Fruit fly (Drosophila melanogaster): ENCODE data around the gene CG31810.

The CG31810 gene

DNA sequence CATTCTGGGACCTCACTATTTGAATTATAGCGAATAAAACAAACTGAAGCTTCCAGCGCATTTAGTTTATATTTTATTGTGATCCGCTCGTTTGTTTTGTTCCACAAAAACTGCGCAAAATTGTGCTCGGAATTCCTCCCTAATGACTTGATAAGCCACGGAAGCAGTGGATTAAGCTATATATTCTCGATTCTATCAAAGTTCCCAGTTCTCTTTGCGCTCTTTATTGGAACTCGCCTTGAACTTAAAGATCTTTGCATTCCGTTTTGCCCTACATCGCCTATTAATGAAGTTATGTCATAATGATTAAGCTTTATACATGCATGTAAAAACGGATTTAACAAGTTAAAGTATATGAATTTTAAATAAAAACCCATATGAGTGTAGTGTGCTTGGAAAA is 15.0 kb downstream of the CG31810 start, which contains the start of gene Nepl9:
Gene Nepl9, minus strand, starts transcription at position 101 of the 400 bp plus-strand sequence.
- TF ChIP-seq noc (tag; optimal IDR thresholded peaks at IDR 0.05): no peak

DNA sequence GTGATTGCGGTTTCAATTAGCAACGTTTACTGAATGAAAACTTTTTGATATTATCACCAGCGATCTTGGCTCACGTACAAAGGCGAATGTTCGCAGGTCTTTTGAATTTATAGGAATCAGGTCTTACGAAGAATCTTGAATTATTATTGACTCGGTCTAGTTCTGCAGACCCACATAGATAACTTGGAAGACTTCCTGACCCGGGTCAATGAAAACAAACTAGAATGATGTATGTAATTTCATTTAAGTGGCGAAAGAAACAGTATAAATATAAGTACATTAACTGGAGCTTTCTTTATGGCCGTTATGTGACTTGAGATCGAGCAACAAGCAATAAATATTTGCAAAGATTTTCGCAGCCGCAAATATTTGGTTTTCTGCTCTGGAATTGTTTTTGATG is 17.8 kb downstream of the CG31810 start, which contains the start of gene CG13282:
Gene CG13282, minus strand, starts transcription at position 101 of the 400 bp plus-strand sequence.
- no peak for TF ChIP-seq noc (tag; optimal IDR thresholded peaks at IDR 0.05)

DNA sequence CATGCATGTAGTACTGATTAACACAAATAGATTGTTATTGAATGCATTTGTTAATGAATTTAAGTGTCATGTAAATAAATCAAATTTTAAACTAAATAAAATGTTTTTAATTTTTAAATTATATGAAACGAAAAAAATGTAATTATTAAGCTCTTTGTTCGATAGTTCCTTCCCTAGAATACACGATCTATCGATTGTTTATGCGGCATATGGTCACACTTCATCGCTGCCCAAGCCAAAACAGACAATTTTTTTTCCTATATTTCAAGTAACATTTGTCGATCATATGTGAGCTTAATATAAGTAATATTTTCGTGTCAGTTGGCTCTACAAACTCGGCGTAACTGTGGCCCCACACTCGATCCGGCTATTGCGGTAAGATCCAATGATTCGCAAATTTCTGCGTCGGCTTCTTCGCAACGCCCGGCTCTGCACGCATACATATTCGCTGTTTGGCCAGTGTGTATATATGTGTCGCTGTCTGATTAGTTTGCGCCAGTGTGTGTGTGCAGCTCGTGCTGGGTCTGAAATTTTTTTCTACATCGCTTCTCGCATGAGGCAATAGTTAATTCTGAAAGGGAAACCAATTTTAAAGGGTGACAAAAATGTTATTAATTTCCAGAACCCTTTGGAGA is 25.2 kb downstream of the CG31810 start, which contains the start of gene AspRS-m:
Gene AspRS-m, plus strand, starts transcription at position 207 of the 635 bp plus-strand sequence.
- TF ChIP-seq noc (tag; optimal IDR thresholded peaks at IDR 0.05): no peak

DNA sequence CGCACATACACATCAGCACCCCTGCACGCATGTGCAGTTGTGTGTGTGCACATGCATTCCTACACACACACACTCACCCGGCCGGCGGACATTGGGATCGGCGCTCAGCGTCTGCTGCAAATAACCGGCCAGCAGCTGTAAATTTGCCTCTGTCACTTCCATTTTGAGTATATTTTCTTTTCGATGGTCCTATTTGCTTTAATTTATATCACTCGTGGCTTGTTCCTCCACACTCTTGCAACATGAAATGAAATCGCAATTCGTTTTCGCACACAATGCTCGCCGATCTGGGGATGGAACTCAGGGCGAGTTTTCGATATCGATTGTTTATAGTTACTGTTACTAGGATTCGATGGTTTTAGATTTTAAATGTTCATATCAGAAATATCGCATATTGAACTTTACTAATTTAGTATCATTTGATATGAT is 27.2 kb downstream of the CG31810 start, which contains the start of gene Cse1:
Gene Cse1, minus strand, starts transcription at position 303 of the 429 bp plus-strand sequence.
- TF ChIP-seq noc (tag; optimal IDR thresholded peaks at IDR 0.05): peak; percentile 31

DNA sequence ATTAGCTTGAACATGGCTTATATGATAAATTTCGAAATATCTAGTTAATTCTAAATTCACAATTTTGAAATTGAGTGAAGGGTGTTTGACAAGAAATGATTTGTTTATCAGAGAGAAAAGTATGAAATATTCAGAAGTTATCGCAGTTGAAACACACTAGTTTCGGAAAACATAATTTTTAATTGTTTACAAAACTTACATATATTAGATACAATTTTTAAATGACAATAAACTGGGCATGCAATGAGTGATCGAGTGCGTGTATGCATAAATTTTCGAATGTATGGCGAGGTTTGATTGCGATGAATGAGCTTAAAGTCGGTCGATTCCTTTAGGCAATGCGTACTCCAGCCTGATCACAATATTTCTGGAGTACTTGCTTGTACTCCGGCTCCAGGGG is 31.2 kb downstream of the CG31810 start, which contains the start of gene CG13280:
Gene CG13280, minus strand, starts transcription at position 101 of the 400 bp plus-strand sequence.
- no peak for TF ChIP-seq noc (tag; optimal IDR thresholded peaks at IDR 0.05)

DNA sequence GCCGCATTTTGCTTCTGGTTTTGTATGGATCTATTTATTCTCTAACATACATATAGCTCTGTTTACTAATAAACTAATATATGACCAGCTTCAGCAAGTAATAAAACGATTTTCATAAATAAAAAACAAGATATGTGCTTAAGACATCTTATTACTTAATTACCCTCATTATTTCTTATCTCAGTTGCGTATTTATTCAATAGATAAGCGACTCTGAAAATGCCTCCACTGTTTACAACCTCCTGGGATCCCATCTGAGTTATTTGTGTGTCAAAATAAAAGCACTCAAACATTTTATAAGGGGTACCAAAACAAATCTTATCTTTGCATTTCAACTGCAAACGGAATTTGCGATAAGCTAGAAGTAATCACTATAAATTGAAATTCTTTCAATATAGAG is 32.5 kb downstream of the CG31810 start:
- TF ChIP-seq noc (tag; optimal IDR thresholded peaks at IDR 0.05): peak; percentile 93

DNA sequence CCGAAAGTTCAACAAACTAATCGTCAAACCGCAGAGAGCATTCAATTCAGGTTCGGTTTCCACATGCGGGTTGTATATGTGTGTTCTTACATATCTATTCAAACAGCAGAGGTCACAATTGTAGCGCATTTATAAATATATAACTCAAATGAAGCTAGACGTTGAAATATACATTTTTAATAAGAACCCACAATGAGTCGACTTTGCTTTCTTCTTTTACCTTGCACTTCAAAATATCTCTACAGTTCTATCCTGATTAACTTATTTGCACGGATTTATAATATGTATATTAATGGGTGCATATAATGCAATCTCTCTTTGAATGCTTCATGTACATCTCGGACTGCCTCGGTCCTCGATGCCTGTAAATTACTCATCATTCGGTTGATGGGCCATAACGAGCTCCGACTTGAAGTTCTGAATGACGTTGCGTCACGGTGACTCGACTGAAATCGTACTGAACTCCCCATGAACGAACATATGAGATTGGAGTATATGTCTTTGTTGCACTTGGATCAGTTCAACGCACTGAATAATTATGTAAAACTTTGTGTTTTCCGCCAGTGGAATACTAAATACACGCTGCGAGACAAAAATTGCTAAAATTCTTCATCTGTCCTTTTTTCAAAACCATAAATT is 33.7 kb downstream of the CG31810 start:
- no peak for TF ChIP-seq noc (tag; optimal IDR thresholded peaks at IDR 0.05)

DNA sequence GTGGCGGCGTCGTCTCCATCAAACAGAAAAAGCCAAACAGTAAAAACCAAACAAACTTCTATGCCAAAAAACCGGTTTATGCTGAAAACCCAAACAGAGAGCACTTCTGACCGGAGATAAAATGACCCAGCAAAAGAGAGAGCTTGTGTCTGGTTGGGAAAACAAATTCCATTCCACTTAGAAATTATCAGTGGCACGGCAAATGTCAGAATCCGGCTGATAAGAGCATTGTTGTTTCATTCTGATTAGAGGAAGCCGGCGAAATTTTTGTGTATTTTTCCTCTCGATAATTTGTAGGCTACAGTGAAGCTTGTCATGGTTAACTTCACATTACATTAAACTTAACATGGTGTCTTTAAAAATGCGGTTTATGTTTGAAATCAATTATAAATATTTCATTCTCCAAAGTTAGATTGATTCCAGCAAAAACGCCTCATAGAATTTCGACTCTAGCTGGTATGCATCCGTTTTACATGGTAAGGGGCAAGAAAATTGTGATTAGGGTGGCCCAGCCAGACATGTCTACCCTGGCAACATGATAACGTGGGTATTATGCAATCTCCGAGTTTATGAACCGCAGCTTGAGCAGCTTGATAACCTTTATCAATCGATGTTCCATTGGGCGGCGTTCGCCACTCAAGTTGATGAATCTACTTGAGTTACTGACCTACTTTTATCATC is 34.6 kb downstream of the CG31810 start:
- peak; percentile 65 for TF ChIP-seq noc (tag; optimal IDR thresholded peaks at IDR 0.05)

DNA sequence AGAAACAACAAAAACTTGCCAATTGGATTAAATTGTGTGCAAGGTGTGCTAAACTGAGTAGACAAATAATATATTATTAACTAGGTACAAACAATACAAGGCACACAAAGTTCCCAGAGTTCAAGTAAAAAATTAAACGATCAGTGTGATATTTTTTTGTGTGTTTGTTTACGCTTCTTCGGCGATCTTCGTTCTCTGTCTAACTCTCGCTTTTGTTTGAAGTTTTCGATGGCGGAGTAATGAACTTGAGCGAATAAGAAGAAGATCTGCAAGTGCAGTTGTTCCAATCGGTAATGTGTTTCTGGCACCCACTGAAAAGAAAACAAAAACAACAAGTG is 35.4 kb downstream of the CG31810 start:
- TF ChIP-seq noc (tag; optimal IDR thresholded peaks at IDR 0.05): no peak

DNA sequence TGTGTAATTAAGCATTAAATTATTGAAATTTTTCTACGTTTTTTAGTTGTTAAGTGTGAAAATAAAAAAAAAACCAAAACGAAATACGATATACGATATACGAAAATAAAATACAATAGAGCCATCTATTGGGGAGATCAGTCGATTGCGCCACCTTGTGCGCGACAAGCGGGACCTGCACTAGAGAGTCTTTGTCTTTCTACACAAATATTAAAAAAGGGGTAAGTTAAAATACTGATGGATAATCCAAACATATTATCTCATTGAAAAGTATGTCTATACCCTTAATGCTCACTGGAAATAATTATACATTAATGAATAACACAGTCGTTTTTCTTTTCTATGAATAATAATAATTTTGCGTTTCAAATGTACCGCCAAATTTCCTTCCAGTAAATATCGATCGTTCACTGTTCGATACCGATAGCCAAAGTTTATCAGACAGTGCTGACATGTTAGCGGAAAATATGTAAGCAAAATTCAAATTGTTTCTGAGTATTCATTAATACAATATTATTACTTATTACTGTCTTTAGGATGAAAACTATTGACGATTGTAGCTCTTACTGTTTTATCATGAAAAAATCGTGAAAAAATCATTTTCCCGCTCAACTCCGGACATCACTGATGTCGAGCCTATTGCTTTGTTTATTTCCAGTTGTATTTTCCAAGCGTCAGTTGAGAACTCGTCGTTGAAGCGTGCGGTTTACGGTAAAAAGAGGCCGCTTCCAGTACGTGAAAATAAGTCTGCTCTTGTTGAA is 36.0 kb downstream of the CG31810 start, which contains the start of gene mdy:
Gene mdy, plus strand, starts transcription at position 672 of the 761 bp plus-strand sequence.
- TF ChIP-seq noc (tag; optimal IDR thresholded peaks at IDR 0.05): no peak

DNA sequence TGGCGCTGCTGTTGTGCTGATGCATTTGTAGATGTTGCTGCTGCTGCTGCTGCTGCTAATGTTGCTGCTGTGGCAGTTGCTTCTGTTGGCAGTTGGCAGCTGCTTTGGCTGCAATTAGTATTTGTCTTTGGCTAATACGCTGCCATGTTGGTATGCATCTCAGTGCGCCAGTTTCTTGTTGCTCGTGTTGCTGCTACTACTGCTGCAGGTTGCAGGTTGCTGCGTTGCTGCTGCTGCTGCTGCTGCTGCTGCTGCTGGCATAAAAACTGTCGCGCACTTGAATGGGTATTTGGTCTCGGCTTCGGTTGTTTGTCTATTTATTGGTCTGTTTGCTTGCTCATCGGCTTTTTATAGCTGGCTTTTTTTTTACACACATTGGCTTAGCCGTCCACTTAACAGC is 43.4 kb downstream of the CG31810 start:
- TF ChIP-seq noc (tag; optimal IDR thresholded peaks at IDR 0.05): no peak

DNA sequence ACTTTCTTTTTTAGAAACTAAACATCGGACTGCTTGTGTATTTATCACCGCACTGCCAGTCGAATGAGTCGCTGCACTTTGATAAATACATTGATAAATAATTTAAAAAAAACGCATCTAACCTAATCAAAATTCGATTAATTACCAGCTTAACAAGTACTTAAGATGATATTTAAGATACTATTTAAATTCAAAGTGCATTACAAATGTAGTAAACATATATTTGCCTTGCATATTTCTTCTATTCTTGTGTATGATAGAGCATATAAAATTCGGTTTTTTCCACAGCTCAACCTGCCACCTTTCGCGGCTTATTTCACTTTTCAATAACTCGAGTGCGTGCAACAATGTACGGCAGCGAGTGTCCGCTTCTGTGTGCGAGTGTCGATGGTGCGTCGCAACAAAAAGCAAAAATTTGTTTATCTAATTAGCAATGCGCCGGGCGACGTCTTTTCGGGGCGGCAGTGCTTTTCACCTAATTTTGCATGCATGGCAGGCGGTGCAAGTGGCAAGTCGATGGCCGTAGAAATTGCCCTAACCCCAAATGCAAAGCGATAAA is 47.7 kb downstream of the CG31810 start, which contains the start of gene CG13272:
Gene CG13272, plus strand, starts transcription at position 509 of the 559 bp plus-strand sequence.
- TF ChIP-seq noc (tag; optimal IDR thresholded peaks at IDR 0.05): no peak

DNA sequence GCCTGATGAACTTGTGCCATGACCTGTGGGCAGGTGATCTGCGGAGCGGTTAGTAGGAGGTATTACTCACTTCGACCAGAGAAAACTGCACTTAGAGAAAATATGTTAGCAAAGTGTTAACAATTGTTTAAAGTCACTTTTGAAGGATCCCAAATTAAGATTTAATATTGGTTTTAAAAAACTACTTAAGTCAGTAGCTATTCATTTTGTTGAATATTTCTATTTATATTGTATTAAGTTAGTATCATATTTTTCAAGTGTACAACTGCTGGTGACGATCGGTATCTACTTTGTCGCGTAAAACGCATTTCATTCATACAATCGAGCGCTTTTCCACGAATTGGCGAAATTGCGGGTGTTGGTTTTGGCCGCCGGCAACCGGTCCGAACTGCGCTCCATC is 48.5 kb downstream of the CG31810 start:
- no peak for TF ChIP-seq noc (tag; optimal IDR thresholded peaks at IDR 0.05)

DNA sequence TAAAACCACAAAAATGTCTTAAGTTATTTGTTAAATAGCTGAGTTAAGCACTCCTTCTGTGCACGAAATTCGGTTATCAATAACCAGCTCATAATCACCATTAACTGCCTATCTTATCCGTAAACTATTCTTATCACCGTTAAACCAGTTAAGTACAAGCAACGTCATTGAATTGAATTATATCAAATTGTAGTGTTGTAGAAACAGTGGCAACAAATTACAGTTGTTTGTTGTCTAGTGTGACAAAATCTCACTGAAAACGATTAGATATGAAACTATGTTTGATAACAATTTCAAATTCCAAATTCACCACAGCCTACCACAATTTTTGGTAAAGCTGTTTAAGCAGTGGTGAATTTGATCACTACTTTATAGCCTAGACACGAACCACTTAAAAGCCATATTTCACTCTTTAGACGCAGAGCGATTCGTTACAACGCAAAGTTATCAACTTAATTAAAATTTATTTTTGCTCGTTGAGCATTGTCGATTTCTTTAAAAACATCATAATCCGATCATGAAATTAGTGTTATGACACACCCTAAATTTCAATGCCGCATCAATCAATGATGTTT is 50.5 kb downstream of the CG31810 start:
- TF ChIP-seq noc (tag; optimal IDR thresholded peaks at IDR 0.05): no peak

DNA sequence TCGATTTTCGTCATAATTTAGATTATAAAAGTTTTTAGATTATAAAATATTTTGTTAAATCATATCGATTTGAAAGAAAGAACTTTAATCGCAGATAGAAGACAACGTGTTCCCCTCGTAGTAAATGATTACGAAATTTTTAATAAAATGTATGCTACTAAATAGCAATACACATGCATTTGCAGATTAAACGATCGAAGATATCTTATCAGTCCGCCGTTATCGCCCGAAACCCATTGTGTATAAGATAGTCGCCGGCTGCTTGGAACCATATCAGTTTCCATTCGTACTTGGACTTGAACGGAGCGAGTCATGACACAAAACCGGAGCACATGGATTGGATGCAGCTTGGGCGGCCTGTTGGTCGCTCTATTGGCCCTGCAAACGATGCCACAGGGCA is 52.7 kb downstream of the CG31810 start:
- TF ChIP-seq noc (tag; optimal IDR thresholded peaks at IDR 0.05): no peak

Data from whole organism, larva.